Fruit fly (Drosophila melanogaster) whole organism, adult: Measurements from ENCODE around the gene CG10445.

ENCODE experiments used
- CG11617 ChIP-seq: fragments of 200-800 bp; sonication (Bioruptor generic); optimal IDR thresholded peaks from 2 replicates; lab custom pipeline; 2017; ENCODE audit warnings: mild to moderate bottlenecking, missing biosample characterization, missing genetic modification reagents, missing genetic modification characterization
- CG12768 ChIP-seq: fragments of 200-800 bp; sonication (Bioruptor generic); optimal IDR thresholded peaks from 2 replicates; lab custom pipeline; 2017; ENCODE audit warnings: missing biosample characterization, missing genetic modification characterization, mild to moderate bottlenecking, moderate library complexity, missing genetic modification reagents
- CG14711 ChIP-seq: fragments of 200-800 bp; sonication (Bioruptor generic); optimal IDR thresholded peaks from 2 replicates; lab custom pipeline; 2018; ENCODE audit warnings: missing biosample characterization, mild to moderate bottlenecking, missing genetic modification characterization, moderate library complexity
- CG1620 ChIP-seq: fragments of 200-800 bp; sonication (Bioruptor generic); optimal IDR thresholded peaks from 2 replicates; lab custom pipeline; 2016; ENCODE audit warnings: missing biosample characterization, missing genetic modification characterization
- CG33017 ChIP-seq: fragments of 200-800 bp; sonication (Bioruptor generic); optimal IDR thresholded peaks from 2 replicates; lab custom pipeline; 2018; ENCODE audit warnings: missing biosample characterization, mild to moderate bottlenecking, missing genetic modification characterization, moderate library complexity
- CG5204 ChIP-seq: fragments of 200-800 bp; sonication (Bioruptor generic); optimal IDR thresholded peaks from 2 replicates; lab custom pipeline; 2016; ENCODE audit warnings: missing biosample characterization, missing genetic modification characterization
- CG7045 ChIP-seq: fragments of 200-800 bp; sonication (Bioruptor generic); optimal IDR thresholded peaks from 2 replicates; lab custom pipeline; 2017; ENCODE audit warnings: missing biosample characterization, mild to moderate bottlenecking, missing genetic modification characterization
- CG7101 ChIP-seq: fragments of 200-800 bp; sonication (Bioruptor generic); optimal IDR thresholded peaks from 2 replicates; lab custom pipeline; 2018; ENCODE audit warnings: missing biosample characterization, mild to moderate bottlenecking, missing genetic modification characterization, moderate library complexity
- Clk ChIP-seq: fragments of 200-800 bp; sonication (Bioruptor generic); optimal IDR thresholded peaks from 2 replicates; lab custom pipeline; 2017; ENCODE audit warnings: missing biosample characterization, missing genetic modification characterization
- Crg-1 ChIP-seq: fragments of 200-800 bp; sonication (Bioruptor generic); optimal IDR thresholded peaks from 2 replicates; lab custom pipeline; 2016; ENCODE audit warnings: missing biosample characterization, missing genetic modification characterization
- Hr96 ChIP-seq: fragments of 200-800 bp; sonication (Bioruptor generic); optimal IDR thresholded peaks from 2 replicates; lab custom pipeline; 2016; ENCODE audit warnings: missing biosample characterization, missing genetic modification characterization
- Mnt ChIP-seq: fragments of 200-800 bp; sonication (Bioruptor generic); optimal IDR thresholded peaks from 2 replicates; lab custom pipeline; 2016; ENCODE audit warnings: missing biosample characterization, mild to moderate bottlenecking, missing genetic modification characterization
- bab1 ChIP-seq: fragments of 200-800 bp; sonication (Bioruptor generic); optimal IDR thresholded peaks from 3 replicates; lab custom pipeline; 2019; ENCODE audit warnings: missing biosample characterization, mild to moderate bottlenecking, missing genetic modification characterization, moderate library complexity
- cic ChIP-seq: fragments of 200-800 bp; sonication (Bioruptor generic); optimal IDR thresholded peaks from 2 replicates; lab custom pipeline; 2017; ENCODE audit warnings: missing biosample characterization, mild to moderate bottlenecking, missing genetic modification characterization, moderate library complexity
- cnc ChIP-seq, 2 experiments: fragments of >200 bp; optimal IDR thresholded peaks; 2 replicates each; lab custom pipeline; 2017
- kay ChIP-seq: fragments of 200-800 bp; sonication (Bioruptor generic); peaks from one replicate; lab custom pipeline; 2016; ENCODE audit warnings: missing biosample characterization, missing genetic modification characterization, borderline replicate concordance
- ovo ChIP-seq: fragments of 200-800 bp; sonication (Bioruptor generic); optimal IDR thresholded peaks from 2 replicates; lab custom pipeline; 2016; ENCODE audit warnings: missing biosample characterization, missing genetic modification characterization
- pad ChIP-seq: fragments of 200-800 bp; sonication (Bioruptor generic); optimal IDR thresholded peaks from 3 replicates; lab custom pipeline; 2017; ENCODE audit warnings: missing biosample characterization, missing genetic modification characterization, mild to moderate bottlenecking, moderate library complexity, missing genetic modification reagents
- tj ChIP-seq: fragments of 200-800 bp; sonication (Bioruptor generic); optimal IDR thresholded peaks from 3 replicates; lab custom pipeline; 2017; ENCODE audit warnings: missing biosample characterization, mild to moderate bottlenecking, missing genetic modification characterization, moderate library complexity
- toe ChIP-seq: fragments of 200-800 bp; sonication (Bioruptor generic); optimal IDR thresholded peaks from 2 replicates; lab custom pipeline; 2016; ENCODE audit warnings: missing biosample characterization, missing genetic modification characterization

The CG10445 gene

dm6 chr3R:7936786-7937363 lies 16.8 kb upstream of the CG10445 start:
- TF ChIP-seq bab1 (GFP tag; lab: Kevin White, UChicago): no peak
- no peak for TF ChIP-seq CG11617 (GFP tag; lab: Kevin White, UChicago)
- no peak for TF ChIP-seq CG14711 (tag; lab: Kevin White, UChicago)
- no peak for TF ChIP-seq CG7101 (tag; lab: Kevin White, UChicago)
- no peak for TF ChIP-seq Hr96 (GFP tag; lab: Kevin White, UChicago)
- no peak for TF ChIP-seq CG5204 (GFP tag; lab: Kevin White, UChicago)
- no peak for TF ChIP-seq Crg-1 (GFP tag; lab: Kevin White, UChicago)
- no peak for TF ChIP-seq cnc (optimal IDR thresholded peaks at IDR 0.05; lab: Kevin White, UChicago)
- no peak for TF ChIP-seq tj (GFP tag; lab: Kevin White, UChicago)
- TF ChIP-seq CG7045 (GFP tag; lab: Kevin White, UChicago): no peak
- TF ChIP-seq Clk: no peak
- TF ChIP-seq toe: no peak
- no peak for TF ChIP-seq Mnt (GFP tag; lab: Kevin White, UChicago)
- TF ChIP-seq pad (GFP tag; lab: Kevin White, UChicago): no peak
- TF ChIP-seq cic (GFP tag; lab: Kevin White, UChicago): no peak
- TF ChIP-seq CG1620 (GFP tag; lab: Kevin White, UChicago): no peak
- TF ChIP-seq kay: no peak
- no peak for TF ChIP-seq CG33017 (tag; lab: Kevin White, UChicago)

dm6 chr3R:7926354-7926753 lies 6.3 kb upstream of the CG10445 start:
- TF ChIP-seq CG33017 (tag; lab: Kevin White, UChicago) (no peak), CG7101 (tag; lab: Kevin White, UChicago) (no peak), cnc (optimal IDR thresholded peaks at IDR 0.05; lab: Kevin White, UChicago) (no peak), ovo (GFP tag; lab: Kevin White, UChicago) (no peak), Clk (no peak), CG7045 (GFP tag; lab: Kevin White, UChicago) (no peak), toe (no peak), bab1 (GFP tag; lab: Kevin White, UChicago) (no peak), tj (GFP tag; lab: Kevin White, UChicago) (no peak), Mnt (GFP tag; lab: Kevin White, UChicago) (no peak), CG5204 (GFP tag; lab: Kevin White, UChicago) (no peak), CG12768 (GFP tag; lab: Kevin White, UChicago) (no peak), CG11617 (GFP tag; lab: Kevin White, UChicago) (no peak), Crg-1 (GFP tag; lab: Kevin White, UChicago) (no peak), cic (GFP tag; lab: Kevin White, UChicago) (no peak), kay (no peak)

DNA sequence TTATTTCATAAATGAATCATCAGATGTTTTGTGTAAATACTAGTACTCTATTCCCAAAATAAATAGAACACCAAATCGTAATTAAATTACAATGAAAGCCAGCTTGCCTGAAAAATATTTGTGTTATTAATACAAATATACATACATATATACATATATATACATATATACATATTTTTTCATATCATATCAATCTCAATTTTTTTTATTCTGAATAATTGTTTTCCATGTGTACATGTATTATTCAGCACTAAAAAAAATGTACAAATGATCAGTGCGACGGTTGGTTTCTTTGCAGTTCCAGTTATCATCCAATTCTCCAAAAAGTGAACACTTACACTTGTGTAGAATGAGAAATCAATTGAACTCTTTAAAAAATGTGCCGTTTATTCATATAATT lies 6.5 kb downstream of the CG10445 start, which contains the start of gene kipf:
TSS of gene kipf (plus strand) at position 301 of the 400 bp plus-strand sequence.
- TF ChIP-seq pad (GFP tag; lab: Kevin White, UChicago) (peak; percentile 50), ovo (GFP tag; lab: Kevin White, UChicago) (peak; percentile 67), CG1620 (GFP tag; lab: Kevin White, UChicago) (no peak), Crg-1 (GFP tag; lab: Kevin White, UChicago) (no peak)

dm6 chr3R:7913139-7913538 lies 7.0 kb downstream of the CG10445 start, which contains the start of gene Rfk:
Rfk (minus strand) TSS chr3R:7913290.
- TF ChIP-seq tj (GFP tag; lab: Kevin White, UChicago): peak; percentile 55
- TF ChIP-seq Hr96 (GFP tag; lab: Kevin White, UChicago): no peak
- TF ChIP-seq Mnt (GFP tag; lab: Kevin White, UChicago): peak; percentile 42
- TF ChIP-seq CG12768 (GFP tag; lab: Kevin White, UChicago): peak; percentile 55
- no peak for TF ChIP-seq toe
- TF ChIP-seq CG7101 (tag; lab: Kevin White, UChicago): peak; percentile 39
- TF ChIP-seq CG1620 (GFP tag; lab: Kevin White, UChicago): no peak
- TF ChIP-seq CG33017 (tag; lab: Kevin White, UChicago): no peak
- TF ChIP-seq pad (GFP tag; lab: Kevin White, UChicago): no peak
- peak; percentile 95 for TF ChIP-seq cic (GFP tag; lab: Kevin White, UChicago)
- TF ChIP-seq bab1 (GFP tag; lab: Kevin White, UChicago): peak; percentile 35
- TF ChIP-seq CG11617 (GFP tag; lab: Kevin White, UChicago): peak; percentile 26
- no peak for TF ChIP-seq kay
- TF ChIP-seq CG7045 (GFP tag; lab: Kevin White, UChicago): no peak
- no peak for TF ChIP-seq Clk
- TF ChIP-seq cnc (optimal IDR thresholded peaks at IDR 0.05; lab: Kevin White, UChicago): no peak
- no peak for TF ChIP-seq CG5204 (GFP tag; lab: Kevin White, UChicago)
- TF ChIP-seq CG14711 (tag; lab: Kevin White, UChicago): no peak
- TF ChIP-seq ovo (GFP tag; lab: Kevin White, UChicago): no peak
- TF ChIP-seq Crg-1 (GFP tag; lab: Kevin White, UChicago): peak; percentile 33

DNA sequence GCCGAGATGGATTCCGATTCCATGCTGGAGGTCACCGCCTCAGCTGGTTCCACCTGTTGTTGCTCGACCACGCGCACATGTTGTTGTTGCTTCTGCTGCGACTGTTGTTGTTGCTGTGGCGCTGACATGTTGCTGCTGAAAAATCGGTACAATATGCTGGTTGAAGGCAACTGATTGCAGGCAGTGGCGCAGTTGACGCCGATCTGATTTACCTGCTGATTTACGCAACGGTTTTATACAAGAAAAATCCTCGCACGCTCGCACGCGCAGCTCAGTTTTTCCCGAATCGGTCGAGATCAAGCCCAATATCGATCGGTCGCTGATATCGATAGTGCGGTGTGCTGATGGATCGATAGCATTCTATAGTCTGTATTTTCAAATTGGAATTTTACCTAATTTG lies 8.6 kb downstream of the CG10445 start, which contains the start of gene Prat:
TSS of gene Prat (minus strand) at position 298 of the 400 bp plus-strand sequence.
- TF ChIP-seq bab1 (GFP tag; lab: Kevin White, UChicago) (peak; percentile 33), Mnt (GFP tag; lab: Kevin White, UChicago) (peak; percentile 81), pad (GFP tag; lab: Kevin White, UChicago) (no peak)

- TF ChIP-seq bab1 (GFP tag; lab: Kevin White, UChicago) (peak; percentile 32), toe (peak; percentile 73), cnc (optimal IDR thresholded peaks at IDR 0.05; lab: Kevin White, UChicago) (no peak), CG33017 (tag; lab: Kevin White, UChicago) (no peak), CG11617 (GFP tag; lab: Kevin White, UChicago) (peak; percentile 30), CG5204 (GFP tag; lab: Kevin White, UChicago) (no peak), Mnt (GFP tag; lab: Kevin White, UChicago) (peak; percentile 58), pad (GFP tag; lab: Kevin White, UChicago) (peak; percentile 19), Hr96 (GFP tag; lab: Kevin White, UChicago) (peak; percentile 66), CG14711 (tag; lab: Kevin White, UChicago) (peak; percentile 36), ovo (GFP tag; lab: Kevin White, UChicago) (no peak), cic (GFP tag; lab: Kevin White, UChicago) (no peak), kay (no peak), CG1620 (GFP tag; lab: Kevin White, UChicago) (peak; percentile 35), CG7045 (GFP tag; lab: Kevin White, UChicago) (no peak), CG12768 (GFP tag; lab: Kevin White, UChicago) (no peak), Clk (no peak), CG7101 (tag; lab: Kevin White, UChicago) (peak; percentile 31), Crg-1 (GFP tag; lab: Kevin White, UChicago) (no peak), tj (GFP tag; lab: Kevin White, UChicago) (peak; percentile 53)
Measured at dm6 chr3R:7907311-7907710, 12.8 kb downstream of the CG10445 start, which contains the start of the genes Taf7 and EMC1. Taf7 (plus strand) TSS chr3R:7907333. EMC1 (minus strand) TSS chr3R:7907363.
